Worm (Caenorhabditis elegans) whole organism, mixed stage, embryonic: Measurements from ENCODE around the gene etc-1.

Experiments
- M03D4.4 ChIP-seq: sonication (generic microtip); optimal IDR thresholded peaks from 2 replicates; lab custom pipeline; 2017; ENCODE audit warnings: mild to moderate bottlenecking, missing genetic modification characterization, missing compliant biosample characterization
- bed-3 ChIP-seq: fragments of 200-800 bp; sonication (Bioruptor generic); optimal IDR thresholded peaks from 3 replicates; lab custom pipeline; 2018; ENCODE audit warnings: mild to moderate bottlenecking, missing genetic modification characterization, moderate library complexity, missing compliant biosample characterization
- blmp-1 ChIP-seq: fragments of 150-350 bp; optimal IDR thresholded peaks from 2 replicates; lab custom pipeline; 2014; ENCODE audit warnings: missing biosample characterization, missing genetic modification characterization
- ces-1 ChIP-seq: fragments of 150-350 bp; optimal IDR thresholded peaks from 2 replicates; lab custom pipeline; 2014; ENCODE audit warnings: missing biosample characterization, missing genetic modification reagents, missing genetic modification characterization
- cnd-1 ChIP-seq: fragments of 200-800 bp; sonication (Bioruptor generic); optimal IDR thresholded peaks from 2 replicates; lab custom pipeline; 2018; ENCODE audit warnings: mild to moderate bottlenecking, missing genetic modification characterization, missing compliant biosample characterization
- drap-1 ChIP-seq: fragments of 200-800 bp; sonication (Bioruptor generic); optimal IDR thresholded peaks from 3 replicates; lab custom pipeline; 2018; ENCODE audit warnings: mild to moderate bottlenecking, missing genetic modification characterization, missing compliant biosample characterization
- elt-1 ChIP-seq: sonication (generic microtip); optimal IDR thresholded peaks from 2 replicates; lab custom pipeline; 2017; ENCODE audit warnings: missing genetic modification characterization, mild to moderate bottlenecking, missing compliant biosample characterization, antibody characterized with exemption, moderate library complexity, borderline replicate concordance; ENCODE audit not compliant: insufficient read depth
- elt-3 ChIP-seq: fragments of 150-350 bp; optimal IDR thresholded peaks from 2 replicates; lab custom pipeline; 2014; ENCODE audit warnings: missing biosample characterization, missing genetic modification characterization
- flh-1 ChIP-seq: fragments of 200-800 bp; sonication (Bioruptor generic); optimal IDR thresholded peaks from 2 replicates; lab custom pipeline; 2018; ENCODE audit warnings: mild to moderate bottlenecking, missing genetic modification characterization, moderate library complexity, missing compliant biosample characterization
- ham-2 ChIP-seq: fragments of 200-800 bp; sonication (Bioruptor generic); optimal IDR thresholded peaks from 2 replicates; lab custom pipeline; 2018; ENCODE audit warnings: mild to moderate bottlenecking, missing genetic modification characterization, missing compliant biosample characterization
- hlh-1 ChIP-seq: fragments of 150-350 bp; optimal IDR thresholded peaks from 2 replicates; lab custom pipeline; 2014; ENCODE audit warnings: missing biosample characterization, missing genetic modification reagents, missing genetic modification characterization
- lin-13 ChIP-seq: fragments of 150-350 bp; optimal IDR thresholded peaks from 2 replicates; lab custom pipeline; 2014; ENCODE audit warnings: missing biosample characterization, missing genetic modification characterization
- lin-32 ChIP-seq: fragments of 200-800 bp; sonication (Bioruptor generic); optimal IDR thresholded peaks from 2 replicates; lab custom pipeline; 2018; ENCODE audit warnings: mild to moderate bottlenecking, missing genetic modification characterization, missing compliant biosample characterization
- lsy-2 ChIP-seq: fragments of 150-350 bp; optimal IDR thresholded peaks from 2 replicates; lab custom pipeline; 2014; ENCODE audit warnings: missing biosample characterization, missing genetic modification characterization
- mab-5 ChIP-seq: fragments of 150-350 bp; optimal IDR thresholded peaks from 2 replicates; lab custom pipeline; 2014; ENCODE audit warnings: missing biosample characterization, missing genetic modification characterization
- mep-1 ChIP-seq: fragments of 150-350 bp; optimal IDR thresholded peaks from 2 replicates; lab custom pipeline; 2017; ENCODE audit warnings: missing biosample characterization, missing genetic modification reagents, missing genetic modification characterization, inconsistent platforms
- mls-2 ChIP-seq: sonication (generic microtip); optimal IDR thresholded peaks from 2 replicates; lab custom pipeline; 2016; ENCODE audit warnings: mild to moderate bottlenecking, missing genetic modification characterization, moderate library complexity, missing compliant biosample characterization
- nhr-12 ChIP-seq: fragments of 150-350 bp; optimal IDR thresholded peaks from 2 replicates; lab custom pipeline; 2014; ENCODE audit warnings: missing biosample characterization, missing genetic modification characterization
- nhr-237 ChIP-seq: fragments of 150-350 bp; optimal IDR thresholded peaks from 2 replicates; lab custom pipeline; 2014; ENCODE audit warnings: missing biosample characterization, missing genetic modification characterization
- nhr-28 ChIP-seq: fragments of 150-350 bp; optimal IDR thresholded peaks from 2 replicates; lab custom pipeline; 2014; ENCODE audit warnings: missing biosample characterization, missing genetic modification characterization
- nhr-76 ChIP-seq: sonication (generic microtip); optimal IDR thresholded peaks from 2 replicates; lab custom pipeline; 2017; ENCODE audit warnings: missing biosample characterization, missing genetic modification characterization
- pha-4 ChIP-seq: fragments of 150-350 bp; optimal IDR thresholded peaks from 2 replicates; lab custom pipeline; 2018; ENCODE audit warnings: missing biosample characterization, missing genetic modification reagents, missing genetic modification characterization
- sem-2 ChIP-seq: fragments of 200-800 bp; sonication (Bioruptor generic); optimal IDR thresholded peaks from 2 replicates; lab custom pipeline; 2018; ENCODE audit warnings: mild to moderate bottlenecking, missing genetic modification characterization, missing compliant biosample characterization
- sptf-1 ChIP-seq: sonication (generic microtip); optimal IDR thresholded peaks from 2 replicates; lab custom pipeline; 2017; ENCODE audit warnings: mild to moderate bottlenecking, missing genetic modification characterization, moderate library complexity, missing compliant biosample characterization
- unc-120 ChIP-seq: sonication (generic microtip); optimal IDR thresholded peaks from 2 replicates; lab custom pipeline; 2017; ENCODE audit warnings: missing genetic modification characterization, missing compliant biosample characterization; ENCODE audit not compliant: poor library complexity, severe bottlenecking
- unc-39 ChIP-seq: fragments of 150-350 bp; optimal IDR thresholded peaks from 2 replicates; lab custom pipeline; 2014; ENCODE audit warnings: missing biosample characterization, missing genetic modification characterization
- unc-62 ChIP-seq: fragments of 150-350 bp; optimal IDR thresholded peaks from 2 replicates; lab custom pipeline; 2014; ENCODE audit warnings: missing biosample characterization, missing genetic modification reagents, missing genetic modification characterization
- zip-8 ChIP-seq: fragments of 150-350 bp; optimal IDR thresholded peaks from 2 replicates; lab custom pipeline; 2014; ENCODE audit warnings: missing biosample characterization, missing genetic modification characterization
- ztf-11 ChIP-seq: fragments of 150-350 bp; optimal IDR thresholded peaks from 2 replicates; lab custom pipeline; 2014; ENCODE audit warnings: missing biosample characterization, missing genetic modification characterization

The etc-1 gene

ce11 chrII:8698828-8699227 lies 34.2 kb downstream of the etc-1 start, which contains the start of gene chdh-1:
TSS of gene chdh-1 (minus strand) at chrII:8698928.
- no peak for TF ChIP-seq elt-1 (tag; lab: Kevin White, UChicago)
- TF ChIP-seq blmp-1 (tag; lab: Kevin White, UChicago): no peak
- no peak for TF ChIP-seq mab-5 (tag; lab: Kevin White, UChicago)
- TF ChIP-seq pha-4: no peak
- TF ChIP-seq mls-2 (tag; lab: Kevin White, UChicago): no peak
- no peak for TF ChIP-seq drap-1
- TF ChIP-seq nhr-237 (tag; lab: Kevin White, UChicago): no peak
- TF ChIP-seq unc-39 (tag; lab: Kevin White, UChicago): no peak
- TF ChIP-seq hlh-1 (tag; lab: Kevin White, UChicago): no peak
- no peak for TF ChIP-seq zip-8 (tag; lab: Kevin White, UChicago)
- TF ChIP-seq lin-32 (GFP tag; lab: Kevin White, UChicago): no peak
- TF ChIP-seq lin-13 (tag; lab: Kevin White, UChicago): no peak
- TF ChIP-seq ces-1 (GFP tag; lab: Kevin White, UChicago): no peak
- TF ChIP-seq nhr-76: no peak
- no peak for TF ChIP-seq cnd-1 (tag; lab: Kevin White, UChicago)
- no peak for TF ChIP-seq nhr-28 (tag; lab: Kevin White, UChicago)
- TF ChIP-seq, all 35 proteins: peak for 0

- TF ChIP-seq unc-120 (tag; lab: Kevin White, UChicago) (no peak), ztf-11 (tag; lab: Kevin White, UChicago) (no peak), elt-3 (tag; lab: Kevin White, UChicago) (no peak), lsy-2 (tag; lab: Kevin White, UChicago) (peak; percentile 73), drap-1 (no peak), unc-39 (tag; lab: Kevin White, UChicago) (no peak), lin-32 (GFP tag; lab: Kevin White, UChicago) (no peak)
Measured at ce11 chrII:8701059-8701458, 36.4 kb downstream of the etc-1 start.

DNA sequence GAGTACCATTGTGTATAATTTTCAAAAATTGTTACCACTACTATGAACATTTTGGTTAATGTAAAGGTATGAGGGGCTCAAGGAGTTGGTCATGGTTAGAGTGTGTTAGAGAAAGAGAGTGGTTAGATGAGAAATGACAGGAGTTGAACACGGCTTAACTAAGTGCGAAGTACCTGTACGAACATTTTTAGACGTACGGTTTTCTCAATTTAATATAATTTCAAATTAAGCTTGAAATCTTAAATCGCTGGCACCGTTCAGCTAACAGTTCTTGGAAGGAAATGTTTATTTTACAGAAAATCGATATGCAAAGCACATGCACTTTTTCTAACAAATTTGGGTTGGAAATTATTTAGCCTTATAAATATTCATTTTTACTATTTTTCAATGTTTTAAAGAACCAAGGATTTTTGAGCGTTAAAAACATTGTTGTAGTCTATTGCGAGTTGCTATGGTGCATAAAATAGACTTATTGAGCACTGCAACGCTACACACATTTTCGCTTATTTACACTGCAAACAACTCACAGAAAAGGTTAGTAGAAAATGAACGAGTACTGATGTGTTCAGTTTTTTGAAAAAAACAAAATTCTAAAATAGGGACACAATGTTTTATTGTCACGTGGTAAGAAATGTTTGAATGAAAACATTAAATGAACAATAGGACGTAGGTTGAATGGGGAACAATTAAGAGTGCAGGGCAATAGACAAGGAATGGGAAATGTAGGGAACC lies 37.2 kb downstream of the etc-1 start, which contains the start of gene sphk-1:
TSS of gene sphk-1 (minus strand) at position 51 of the 732 bp plus-strand sequence.
- TF ChIP-seq unc-120 (tag; lab: Kevin White, UChicago) (no peak), pha-4 (peak; percentile 52)

DNA sequence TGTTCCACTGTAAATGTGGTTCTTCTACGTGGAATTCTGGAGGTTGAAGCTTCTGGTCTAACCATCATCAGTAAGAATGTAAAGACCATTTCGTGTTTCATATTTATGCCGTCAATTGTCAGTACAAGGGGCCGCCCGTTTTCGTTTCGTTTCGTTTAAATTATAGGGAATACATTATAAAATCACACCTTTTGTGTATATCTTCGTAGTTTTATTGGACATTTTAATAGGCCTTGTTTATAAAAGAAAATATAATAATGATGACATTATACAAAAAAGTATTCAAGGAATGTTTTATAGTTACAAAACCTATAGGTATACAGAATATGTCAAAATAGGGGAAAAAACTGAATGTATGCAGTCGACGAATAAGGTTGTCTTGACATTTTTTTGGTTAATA lies 39.1 kb downstream of the etc-1 start, which contains the start of gene ceh-7:
TSS of gene ceh-7 (minus strand) at position 101 of the 400 bp plus-strand sequence.
- no peak for TF ChIP-seq flh-1 (GFP tag; lab: Kevin White, UChicago)
- no peak for TF ChIP-seq pha-4
- TF ChIP-seq nhr-28 (tag; lab: Kevin White, UChicago): no peak
- TF ChIP-seq blmp-1 (tag; lab: Kevin White, UChicago): no peak
- no peak for TF ChIP-seq unc-62 (GFP tag; lab: Kevin White, UChicago)
- no peak for TF ChIP-seq bed-3 (GFP tag; lab: Kevin White, UChicago)
- no peak for TF ChIP-seq nhr-12
- TF ChIP-seq mep-1 (tag; lab: Kevin White, UChicago): no peak
- TF ChIP-seq elt-3 (tag; lab: Kevin White, UChicago): no peak
- TF ChIP-seq lin-32 (GFP tag; lab: Kevin White, UChicago): no peak
- TF ChIP-seq sem-2: no peak
- no peak for TF ChIP-seq nhr-76
- TF ChIP-seq lin-13 (tag; lab: Kevin White, UChicago): no peak
- no peak for TF ChIP-seq hlh-1 (tag; lab: Kevin White, UChicago)
- no peak for TF ChIP-seq ham-2
- TF ChIP-seq unc-39 (tag; lab: Kevin White, UChicago): no peak
- TF ChIP-seq, all 35 proteins: peak for 0

- no peak for TF ChIP-seq sptf-1
- TF ChIP-seq cnd-1 (tag; lab: Kevin White, UChicago): no peak
- no peak for TF ChIP-seq zip-8 (tag; lab: Kevin White, UChicago)
- no peak for TF ChIP-seq bed-3 (GFP tag; lab: Kevin White, UChicago)
- no peak for TF ChIP-seq unc-120 (tag; lab: Kevin White, UChicago)
- TF ChIP-seq unc-62 (GFP tag; lab: Kevin White, UChicago): no peak
- no peak for TF ChIP-seq M03D4.4 (tag; lab: Kevin White, UChicago)
Measured at ce11 chrII:8704413-8704874, 39.8 kb downstream of the etc-1 start, which contains the start of gene prx-5. TSS of gene prx-5 (plus strand) at chrII:8704824.
